Fruit fly (Drosophila melanogaster): Measurements from ENCODE around the gene CG15213.

Gene CG15213

DNA sequence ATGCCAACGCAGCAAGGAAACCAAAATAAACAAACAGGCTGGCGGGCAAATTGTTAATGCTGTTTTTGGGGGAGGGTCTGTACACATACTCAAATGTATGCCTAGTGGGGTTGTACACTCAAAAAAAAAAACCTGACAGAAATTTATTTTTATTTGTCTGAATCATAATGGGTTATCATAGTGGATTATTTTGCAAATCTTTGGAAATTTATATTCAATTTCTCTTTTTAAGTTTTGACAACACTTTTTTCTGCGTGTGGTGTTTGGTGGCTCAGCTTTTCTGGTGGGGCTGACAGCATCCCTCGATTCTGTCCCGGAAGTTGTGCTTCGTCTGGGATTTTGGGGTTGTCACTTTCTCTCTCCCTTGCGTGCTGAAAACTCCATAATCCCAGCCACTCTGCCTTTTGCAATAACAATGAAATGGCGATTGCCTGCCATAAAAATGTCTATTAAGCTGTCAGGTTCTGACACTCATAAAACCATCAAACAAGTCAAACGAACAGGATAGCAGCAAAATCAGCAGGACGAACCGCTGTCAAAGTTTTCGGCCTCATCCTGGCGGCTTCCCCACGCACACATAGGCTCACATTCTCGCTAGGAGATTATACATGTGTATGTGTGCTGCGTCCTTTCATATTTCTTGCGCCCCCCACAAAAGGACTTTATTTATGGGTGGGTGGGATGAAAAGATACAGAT lies 22.0 kb upstream of the CG15213 start (continued):
- TF ChIP-seq CG16779 (tag; optimal IDR thresholded peaks at IDR 0.05): no peak
- no peak for TF ChIP-seq fd59A (GFP tag; optimal IDR thresholded peaks at IDR 0.05)
- peak; percentile 34 for TF ChIP-seq CG11902 (GFP tag; optimal IDR thresholded peaks at IDR 0.05)
- peak; percentile 32 for TF ChIP-seq Sox15 (GFP tag; optimal IDR thresholded peaks at IDR 0.05)
- TF ChIP-seq lz (GFP tag; optimal IDR thresholded peaks at IDR 0.05): peak; percentile 69
- peak; percentile 51 for TF ChIP-seq CG6808 (GFP tag; optimal IDR thresholded peaks at IDR 0.05)
- peak in 1 of 2 experiments; percentile 54 for TF ChIP-seq ss (GFP tag; optimal IDR thresholded peaks at IDR 0.05)

DNA sequence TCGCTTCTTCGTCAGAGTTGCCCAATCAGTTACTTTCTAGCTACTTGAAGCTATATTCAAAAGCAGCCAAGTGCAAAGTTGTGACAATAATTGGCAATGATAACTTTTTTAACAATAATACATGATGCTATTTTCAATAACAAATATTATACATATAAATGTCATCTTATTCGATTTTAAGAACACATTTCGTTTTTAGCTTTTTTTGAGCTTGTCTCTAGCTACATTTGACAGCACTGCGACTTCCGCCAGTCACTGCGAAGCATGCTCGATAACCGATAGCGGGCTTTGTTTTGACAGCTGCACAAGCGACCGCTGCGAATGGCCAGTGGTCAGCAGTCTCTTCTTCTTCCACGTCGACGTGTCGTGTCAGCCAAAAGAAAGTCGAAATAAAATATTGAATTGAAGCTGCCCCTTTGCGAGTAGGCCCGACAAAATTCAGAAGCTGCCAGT lies 19.4 kb upstream of the CG15213 start, which contains the start of the genes Gen and Srp54k:
Gen (minus strand) TSS at position 23 of the 453 bp plus-strand sequence.
Srp54k (plus strand) TSS at position 325 of the 453 bp plus-strand sequence.
- TF ChIP-seq CG31627 (GFP tag; optimal IDR thresholded peaks at IDR 0.05) (peak; percentile 41), CG6163 (GFP tag; IDR thresholded peaks at IDR 0.05) (0 out of 3 replicates have a peak, but pooled peaks have one; percentile 22), acj6 (GFP tag; optimal IDR thresholded peaks at IDR 0.05) (no peak), CG3032 (tag; optimal IDR thresholded peaks at IDR 0.05) (peak; percentile 15), achi (GFP tag; optimal IDR thresholded peaks at IDR 0.05) (peak; percentile 100), lz (GFP tag; optimal IDR thresholded peaks at IDR 0.05) (peak; percentile 58), esn (GFP tag; optimal IDR thresholded peaks at IDR 0.05) (peak; percentile 54), Gug (GFP tag; IDR thresholded peaks at IDR 0.05) (0 out of 2 replicates have a peak, but pooled peaks have one; percentile 20), CG6854 (GFP tag; optimal IDR thresholded peaks at IDR 0.05) (peak; percentile 9), Smox (GFP tag; optimal IDR thresholded peaks at IDR 0.05) (no peak)

DNA sequence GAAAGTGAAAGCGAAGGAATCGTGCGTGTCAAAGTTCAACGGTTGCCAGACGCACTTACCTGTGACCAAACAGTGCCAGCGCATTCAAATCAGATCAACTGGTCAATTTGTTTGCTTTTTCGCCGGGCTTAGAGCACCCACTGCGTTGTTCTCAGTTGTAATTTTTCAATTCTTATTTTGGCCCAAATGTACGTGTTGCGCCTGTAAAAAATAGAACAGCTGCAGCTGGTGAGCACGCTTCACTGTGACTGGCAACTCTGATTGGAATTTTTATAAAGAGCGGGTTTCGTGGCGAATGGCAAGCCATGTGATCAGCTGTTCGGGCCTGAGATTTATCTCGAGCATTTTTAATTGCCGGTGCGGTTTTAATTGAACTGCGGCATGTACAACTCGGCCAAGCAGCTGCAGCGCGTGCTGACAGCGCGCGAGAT lies 12.8 kb upstream of the CG15213 start, which contains the start of the genes Fitm and AlaRS-m:
Fitm (minus strand) TSS at position 250 of the 431 bp plus-strand sequence.
AlaRS-m (plus strand) TSS at position 285 of the 431 bp plus-strand sequence.
- TF ChIP-seq Blimp-1 (GFP tag; optimal IDR thresholded peaks at IDR 0.05) (peak; percentile 97), CG6854 (GFP tag; optimal IDR thresholded peaks at IDR 0.05) (peak; percentile 38), svp (GFP tag) (peak; percentile 95), Hr38 (GFP tag; optimal IDR thresholded peaks at IDR 0.05) (no peak), CG3032 (tag; optimal IDR thresholded peaks at IDR 0.05) (no peak), eg (GFP tag; IDR thresholded peaks at IDR 0.05) (0 out of 3 replicates have a peak, but pooled peaks have one; percentile 18)

DNA sequence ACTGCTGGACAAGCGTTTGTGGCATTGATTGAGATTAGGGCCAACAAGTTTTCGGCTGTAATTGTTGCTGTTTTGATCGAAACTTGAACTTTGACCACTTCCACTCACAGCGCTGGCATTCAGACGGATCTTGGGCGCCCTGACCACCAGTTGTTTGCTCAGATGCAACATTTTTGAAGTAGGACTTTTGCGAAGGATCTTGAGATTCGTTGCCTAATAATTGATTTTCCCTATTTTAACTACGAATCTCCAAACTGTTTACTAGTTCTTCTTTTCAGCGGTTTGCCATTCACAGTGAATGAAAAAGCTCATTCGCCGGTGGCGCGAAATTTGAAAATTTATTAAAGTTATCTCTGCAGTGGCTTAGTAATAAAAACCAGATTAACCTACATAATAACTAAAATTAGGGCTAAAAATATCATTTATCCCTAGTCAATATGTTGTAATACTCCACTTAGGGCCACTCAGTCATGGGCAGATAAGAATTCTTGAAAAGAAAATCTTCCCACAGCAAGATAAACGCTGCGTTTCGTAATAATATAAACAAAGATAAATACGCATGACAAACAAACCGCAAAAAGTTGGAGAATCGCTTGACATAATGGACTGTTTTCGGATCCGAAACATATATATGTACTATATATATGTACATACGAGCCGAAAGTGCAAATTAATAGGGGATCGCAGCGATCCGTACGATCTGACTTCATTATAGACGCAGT lies 8.5 kb upstream of the CG15213 start, which contains the start of the genes Dhrs4 and Gdap1:
Dhrs4 (minus strand) TSS at position 267 of the 722 bp plus-strand sequence.
Gdap1 (plus strand) TSS at position 574 of the 722 bp plus-strand sequence.
- TF ChIP-seq Hr38 (GFP tag; optimal IDR thresholded peaks at IDR 0.05): no peak
- TF ChIP-seq CG15336 (GFP tag; IDR thresholded peaks at IDR 0.05): peak; percentile 36; the same call in 1 of the 2 replicates
- peak; percentile 87 for TF ChIP-seq svp (GFP tag)
- no peak for TF ChIP-seq CG6792 (GFP tag; optimal IDR thresholded peaks at IDR 0.05)
- peak; percentile 33 for TF ChIP-seq CG6854 (GFP tag; optimal IDR thresholded peaks at IDR 0.05)
- TF ChIP-seq ss (GFP tag; optimal IDR thresholded peaks at IDR 0.05): peak in 1 of 2 experiments; percentile 70
- no peak for TF ChIP-seq spab (GFP tag; optimal IDR thresholded peaks at IDR 0.05)
- peak; percentile 72 for TF ChIP-seq fkh (GFP tag; optimal IDR thresholded peaks at IDR 0.05)
- peak; percentile 56 for TF ChIP-seq CG6808 (GFP tag; optimal IDR thresholded peaks at IDR 0.05)
- peak; percentile 57 for TF ChIP-seq Eip78C (GFP tag)
- no peak for TF ChIP-seq CG6163 (GFP tag; IDR thresholded peaks at IDR 0.05)
- no peak for TF ChIP-seq CG11762 (GFP tag; optimal IDR thresholded peaks at IDR 0.05; ENCODE audit: insufficient read depth)
- 0 out of 3 replicates have a peak, but pooled peaks have one; percentile 29 for TF ChIP-seq CG8119 (GFP tag; IDR thresholded peaks at IDR 0.05)
- peak; percentile 49 for TF ChIP-seq CG9139 (GFP tag; optimal IDR thresholded peaks at IDR 0.05)
- TF ChIP-seq salr (GFP tag; optimal IDR thresholded peaks at IDR 0.05): no peak
- no peak for TF ChIP-seq CG8319 (GFP tag; optimal IDR thresholded peaks at IDR 0.05)
- TF ChIP-seq CG16779 (tag; optimal IDR thresholded peaks at IDR 0.05): peak; percentile 16
- peak; percentile 71 for TF ChIP-seq CG6276 (GFP tag; optimal IDR thresholded peaks at IDR 0.05)
- no peak for TF ChIP-seq CG4318 (GFP tag; optimal IDR thresholded peaks at IDR 0.05)

Data from whole organism, prepupa.